Fruit fly (Drosophila melanogaster): ENCODE measurements around the gene Hecw.

Hecw gene

dm6 chrX:9599158-9600082 is 9.3 kb upstream of the Hecw start:
- no peak for TF ChIP-seq Dll (optimal IDR thresholded peaks at IDR 0.05)
- no peak for TF ChIP-seq psq (optimal IDR thresholded peaks at IDR 0.05)
- no peak for TF ChIP-seq CG8478 (optimal IDR thresholded peaks at IDR 0.05)
- no peak for TF ChIP-seq EcR (GFP tag; optimal IDR thresholded peaks at IDR 0.05)
- TF ChIP-seq usp (GFP tag; optimal IDR thresholded peaks at IDR 0.05), result no peak
- no peak for TF ChIP-seq pan (optimal IDR thresholded peaks at IDR 0.05)

dm6 chrX:9600083-9600817 is 8.5 kb upstream of the Hecw start:
- TF ChIP-seq pan (optimal IDR thresholded peaks at IDR 0.05) (peak; percentile 66), Dll (optimal IDR thresholded peaks at IDR 0.05) (no peak)

dm6 chrX:9600818-9601732 is 7.7 kb upstream of the Hecw start, which contains the start of gene Gga:
Gene Gga (plus strand): TSS chrX:9601030.
- TF ChIP-seq CG8478 (optimal IDR thresholded peaks at IDR 0.05), result no peak
- no peak for TF ChIP-seq pan (optimal IDR thresholded peaks at IDR 0.05)
- TF ChIP-seq psq (optimal IDR thresholded peaks at IDR 0.05), result no peak
- no peak for TF ChIP-seq usp (GFP tag; optimal IDR thresholded peaks at IDR 0.05)
- no peak for TF ChIP-seq EcR (GFP tag; optimal IDR thresholded peaks at IDR 0.05)

dm6 chrX:9605783-9606182 is 3.0 kb upstream of the Hecw start, which contains the start of gene Lst8:
Gene Lst8 (minus strand): TSS chrX:9605969.
- no peak for TF ChIP-seq CG8478 (optimal IDR thresholded peaks at IDR 0.05)
- no peak for TF ChIP-seq usp (GFP tag; optimal IDR thresholded peaks at IDR 0.05)
- TF ChIP-seq psq (optimal IDR thresholded peaks at IDR 0.05), result no peak
- no peak for TF ChIP-seq pan (optimal IDR thresholded peaks at IDR 0.05)
- no peak for TF ChIP-seq Dll (optimal IDR thresholded peaks at IDR 0.05)
- TF ChIP-seq EcR (GFP tag; optimal IDR thresholded peaks at IDR 0.05), result no peak

dm6 chrX:9615471-9615870 is 6.7 kb downstream of the Hecw start:
- no peak for TF ChIP-seq Dll (optimal IDR thresholded peaks at IDR 0.05)
- TF ChIP-seq psq (optimal IDR thresholded peaks at IDR 0.05), result no peak
- TF ChIP-seq usp (GFP tag; optimal IDR thresholded peaks at IDR 0.05), result no peak
- no peak for TF ChIP-seq CG8478 (optimal IDR thresholded peaks at IDR 0.05)
- TF ChIP-seq pan (optimal IDR thresholded peaks at IDR 0.05), result no peak
- no peak for TF ChIP-seq EcR (GFP tag; optimal IDR thresholded peaks at IDR 0.05)

dm6 chrX:9617598-9618076 is 8.9 kb downstream of the Hecw start:
- TF ChIP-seq Dll (optimal IDR thresholded peaks at IDR 0.05) (no peak), pan (optimal IDR thresholded peaks at IDR 0.05) (no peak), CG8478 (optimal IDR thresholded peaks at IDR 0.05) (no peak), usp (GFP tag; optimal IDR thresholded peaks at IDR 0.05) (no peak), psq (optimal IDR thresholded peaks at IDR 0.05) (no peak), EcR (GFP tag; optimal IDR thresholded peaks at IDR 0.05) (no peak)

dm6 chrX:9636835-9637234 is 28.1 kb downstream of the Hecw start:
- TF ChIP-seq psq (optimal IDR thresholded peaks at IDR 0.05) (no peak), EcR (GFP tag; optimal IDR thresholded peaks at IDR 0.05) (no peak), CG8478 (optimal IDR thresholded peaks at IDR 0.05) (no peak), pan (optimal IDR thresholded peaks at IDR 0.05) (no peak), usp (GFP tag; optimal IDR thresholded peaks at IDR 0.05) (no peak), Dll (optimal IDR thresholded peaks at IDR 0.05) (no peak)

dm6 chrX:9638927-9639420 is 30.2 kb downstream of the Hecw start:
- TF ChIP-seq EcR (GFP tag; optimal IDR thresholded peaks at IDR 0.05), result no peak
- no peak for TF ChIP-seq usp (GFP tag; optimal IDR thresholded peaks at IDR 0.05)
- no peak for TF ChIP-seq Dll (optimal IDR thresholded peaks at IDR 0.05)
- no peak for TF ChIP-seq psq (optimal IDR thresholded peaks at IDR 0.05)
- no peak for TF ChIP-seq CG8478 (optimal IDR thresholded peaks at IDR 0.05)
- TF ChIP-seq pan (optimal IDR thresholded peaks at IDR 0.05), result no peak

- no peak for TF ChIP-seq Dll (optimal IDR thresholded peaks at IDR 0.05)
- TF ChIP-seq EcR (GFP tag; optimal IDR thresholded peaks at IDR 0.05), result no peak
- no peak for TF ChIP-seq CG8478 (optimal IDR thresholded peaks at IDR 0.05)
- no peak for TF ChIP-seq psq (optimal IDR thresholded peaks at IDR 0.05)
- TF ChIP-seq usp (GFP tag; optimal IDR thresholded peaks at IDR 0.05), result no peak
- TF ChIP-seq pan (optimal IDR thresholded peaks at IDR 0.05), result no peak
Observed at dm6 chrX:9640690-9641149, 32.0 kb downstream of the Hecw start.

dm6 chrX:9641184-9641772 is 32.5 kb downstream of the Hecw start:
- TF ChIP-seq usp (GFP tag; optimal IDR thresholded peaks at IDR 0.05), result no peak
- TF ChIP-seq Dll (optimal IDR thresholded peaks at IDR 0.05), result no peak
- no peak for TF ChIP-seq psq (optimal IDR thresholded peaks at IDR 0.05)
- TF ChIP-seq EcR (GFP tag; optimal IDR thresholded peaks at IDR 0.05), result no peak
- TF ChIP-seq CG8478 (optimal IDR thresholded peaks at IDR 0.05), result no peak
- TF ChIP-seq pan (optimal IDR thresholded peaks at IDR 0.05), result no peak
